Fruit fly (Drosophila melanogaster) whole organism, embryonic: ENCODE results near the gene enc.

ENCODE experiments used
- Bgb ChIP-seq: fragments of 200-800 bp; sonication (Bioruptor generic); IDR thresholded peaks from 2 replicates; pipeline ENCODE4 v1.3.6; 2022; ENCODE audit warnings: missing biosample characterization, missing genetic modification characterization; ENCODE audit not compliant: partially characterized antibody
- CG10366 ChIP-seq: fragments of 200-800 bp; sonication (Bioruptor generic); IDR thresholded peaks from 2 replicates; pipeline ENCODE4 v1.3.6; 2022; ENCODE audit warnings: missing biosample characterization, missing genetic modification characterization
- CG10565 ChIP-seq: fragments of 200-800 bp; sonication (Bioruptor generic); optimal IDR thresholded peaks from 3 replicates; lab custom pipeline; 2016; ENCODE audit warnings: missing biosample characterization, mild to moderate bottlenecking, missing genetic modification characterization
- CG12219 ChIP-seq: fragments of 200-800 bp; sonication (Bioruptor generic); optimal IDR thresholded peaks from 3 replicates; lab custom pipeline; 2018; ENCODE audit warnings: missing biosample characterization, mild to moderate bottlenecking, missing genetic modification characterization
- CG14441 ChIP-seq: fragments of 200-800 bp; sonication (Bioruptor generic); IDR thresholded peaks from 2 replicates; pipeline ENCODE4 v1.3.6; 2022; ENCODE audit warnings: missing biosample characterization, missing genetic modification characterization
- CG15479 ChIP-seq: fragments of 200-800 bp; sonication (Bioruptor generic); optimal IDR thresholded peaks from 3 replicates; lab custom pipeline; 2019; ENCODE audit warnings: missing biosample characterization, mild to moderate bottlenecking, missing genetic modification characterization, moderate library complexity
- CG17328 ChIP-seq: fragments of 200-800 bp; sonication (Bioruptor generic); IDR thresholded peaks from 2 replicates; pipeline ENCODE4 v1.3.6; 2022; ENCODE audit warnings: missing biosample characterization, missing genetic modification characterization
- CG1832 ChIP-seq: fragments of 200-800 bp; sonication (Bioruptor generic); optimal IDR thresholded peaks from 2 replicates; lab custom pipeline; 2017; ENCODE audit warnings: missing biosample characterization, mild to moderate bottlenecking, missing genetic modification characterization, inconsistent platforms
- CG18599 ChIP-seq: fragments of 200-800 bp; sonication (Bioruptor generic); optimal IDR thresholded peaks from 3 replicates; lab custom pipeline; 2017; ENCODE audit warnings: missing biosample characterization, missing genetic modification characterization, mild to moderate bottlenecking, moderate library complexity, missing genetic modification reagents
- CG2889 ChIP-seq: fragments of 200-800 bp; sonication (Bioruptor generic); IDR thresholded peaks from 3 replicates; pipeline ENCODE4 v1.3.6; 2022; ENCODE audit warnings: missing biosample characterization, missing genetic modification characterization
- CG31441 ChIP-seq: fragments of 200-800 bp; sonication (Bioruptor generic); IDR thresholded peaks from 2 replicates; pipeline ENCODE4 v1.3.6; 2022; ENCODE audit warnings: missing biosample characterization, missing genetic modification characterization
- CG3995 ChIP-seq: fragments of 200-800 bp; sonication (Bioruptor generic); optimal IDR thresholded peaks from 3 replicates; lab custom pipeline; 2016; ENCODE audit warnings: missing biosample characterization, missing genetic modification characterization
- CG4424 ChIP-seq: fragments of 200-800 bp; sonication (Bioruptor generic); optimal IDR thresholded peaks from 3 replicates; lab custom pipeline; 2016; ENCODE audit warnings: missing biosample characterization, missing genetic modification characterization
- CG5953 ChIP-seq: fragments of 200-800 bp; sonication (Bioruptor generic); IDR thresholded peaks from 2 replicates; pipeline ENCODE4 v1.3.6; 2022; ENCODE audit warnings: missing biosample characterization, missing genetic modification characterization
- CG6683 ChIP-seq: fragments of 200-800 bp; sonication (Bioruptor generic); optimal IDR thresholded peaks from 2 replicates; lab custom pipeline; 2017; ENCODE audit warnings: missing biosample characterization, mild to moderate bottlenecking, missing genetic modification characterization, missing genetic modification reagents
- CG6854 ChIP-seq: fragments of 200-800 bp; sonication (Bioruptor generic); optimal IDR thresholded peaks from 3 replicates; lab custom pipeline; 2017; ENCODE audit warnings: missing biosample characterization, mild to moderate bottlenecking, missing genetic modification characterization
- CG8944 ChIP-seq: fragments of 200-800 bp; sonication (Bioruptor generic); optimal IDR thresholded peaks from 3 replicates; lab custom pipeline; 2016; ENCODE audit warnings: missing biosample characterization, missing genetic modification characterization
- Deaf1 ChIP-seq: fragments of 200-800 bp; optimal IDR thresholded peaks from 3 replicates; lab custom pipeline; 2019; ENCODE audit warnings: missing biosample characterization, mild to moderate bottlenecking, missing genetic modification characterization, moderate library complexity
- Doc3 ChIP-seq: fragments of 200-800 bp; sonication (Bioruptor generic); IDR thresholded peaks from 3 replicates; pipeline ENCODE4 v1.3.6; 2022; ENCODE audit warnings: missing biosample characterization, missing genetic modification characterization; ENCODE audit not compliant: partially characterized antibody
- E2f1 ChIP-seq: fragments of 200-800 bp; sonication (Bioruptor generic); IDR thresholded peaks from 2 replicates; pipeline ENCODE4 v1.3.6; 2022; ENCODE audit warnings: missing biosample characterization, missing genetic modification characterization
- Hr51 ChIP-seq, 2 experiments: fragments of 200-800 bp; sonication (Bioruptor generic); optimal IDR thresholded peaks; 2 replicates in 1 of 2; 3 replicates in 1 of 2; lab custom pipeline; 2016 to 2018; ENCODE audit warnings: missing biosample characterization in 2 of 2, missing genetic modification characterization in 2 of 2, mild to moderate bottlenecking in 1 of 2, moderate library complexity in 1 of 2
- Hsf ChIP-seq: fragments of 200-800 bp; sonication (Bioruptor generic); optimal IDR thresholded peaks from 3 replicates; lab custom pipeline; 2016; ENCODE audit warnings: missing biosample characterization, missing genetic modification characterization
- Kr ChIP-seq: fragments of 200-800 bp; sonication (Bioruptor generic); optimal IDR thresholded peaks from 2 replicates; lab custom pipeline; 2017; ENCODE audit warnings: missing biosample characterization, mild to moderate bottlenecking, missing genetic modification characterization
- Lim3 ChIP-seq: fragments of 200-800 bp; sonication (Bioruptor generic); IDR thresholded peaks from 2 replicates; pipeline ENCODE4 v1.3.6; 2022; ENCODE audit warnings: missing biosample characterization, missing genetic modification characterization
- MBD-R2 ChIP-seq: fragments of 200-800 bp; sonication (Bioruptor generic); IDR thresholded peaks from 2 replicates; pipeline ENCODE4 v1.3.6; 2022; ENCODE audit warnings: missing biosample characterization, missing genetic modification characterization
- Mad ChIP-seq: fragments of 200-800 bp; sonication (Bioruptor generic); optimal IDR thresholded peaks from 2 replicates; lab custom pipeline; 2016; ENCODE audit warnings: missing biosample characterization, missing genetic modification characterization
- Mrtf ChIP-seq: fragments of 200-800 bp; sonication (Bioruptor generic); IDR thresholded peaks from 3 replicates; pipeline ENCODE4 v1.3.6; 2022; ENCODE audit warnings: missing biosample characterization, missing genetic modification characterization
- Scr ChIP-seq: fragments of 200-800 bp; sonication (Bioruptor generic); IDR thresholded peaks from 2 replicates; pipeline ENCODE4 v1.3.6; 2022; ENCODE audit warnings: missing biosample characterization, missing genetic modification characterization; ENCODE audit not compliant: partially characterized antibody
- Taf1 ChIP-seq: fragments of 200-800 bp; sonication (Bioruptor generic); IDR thresholded peaks from 2 replicates; pipeline ENCODE4 v1.3.6; 2022; ENCODE audit warnings: missing biosample characterization, missing genetic modification characterization
- Trl ChIP-seq, 3 experiments: fragments of >200 bp in 2 of 3; fragments of 200-800 bp in 1 of 3; sonication (Bioruptor generic) in 1 of 3; optimal IDR thresholded peaks; 2 replicates in 1 of 3; 3 replicates in 2 of 3; lab custom pipeline; 2016 to 2017; ENCODE audit warnings: missing biosample characterization in 1 of 3, missing genetic modification characterization in 1 of 3
- cato ChIP-seq: fragments of 200-800 bp; sonication (Bioruptor generic); optimal IDR thresholded peaks from 2 replicates; lab custom pipeline; 2016; ENCODE audit warnings: missing biosample characterization, missing genetic modification characterization, borderline replicate concordance
- exex ChIP-seq: fragments of 200-800 bp; sonication (Bioruptor generic); optimal IDR thresholded peaks from 4 replicates; lab custom pipeline; 2018; ENCODE audit warnings: missing biosample characterization, mild to moderate bottlenecking, missing genetic modification characterization, moderate library complexity
- fu2 ChIP-seq: fragments of 200-800 bp; sonication (Bioruptor generic); optimal IDR thresholded peaks from 2 replicates; lab custom pipeline; 2016; ENCODE audit warnings: missing biosample characterization, missing genetic modification characterization
- gem ChIP-seq: fragments of 200-800 bp; sonication (Bioruptor generic); optimal IDR thresholded peaks from 2 replicates; lab custom pipeline; 2019; ENCODE audit warnings: missing biosample characterization, mild to moderate bottlenecking, missing genetic modification characterization, moderate library complexity
- gsb-n ChIP-seq: fragments of 200-800 bp; sonication (Bioruptor generic); optimal IDR thresholded peaks from 3 replicates; lab custom pipeline; 2018; ENCODE audit warnings: missing biosample characterization, mild to moderate bottlenecking, missing genetic modification characterization
- jing ChIP-seq: fragments of 200-800 bp; sonication (Bioruptor generic); optimal IDR thresholded peaks from 2 replicates; lab custom pipeline; 2018; ENCODE audit warnings: missing biosample characterization, mild to moderate bottlenecking, missing genetic modification characterization
- kay ChIP-seq: fragments of 200-800 bp; sonication (Bioruptor generic); optimal IDR thresholded peaks from 2 replicates; lab custom pipeline; 2016; ENCODE audit warnings: missing biosample characterization, missing genetic modification characterization
- lov ChIP-seq, 2 experiments: fragments of 200-800 bp in 1 of 2; fragments of >200 bp in 1 of 2; sonication (Bioruptor generic) in 1 of 2; IDR thresholded peaks in 1 of 2; optimal IDR thresholded peaks in 1 of 2; 2 replicates in 1 of 2; 3 replicates in 1 of 2; pipeline versions ENCODE4 v1.3.6 to Lab custom; 2017 to 2022; ENCODE audit warnings: missing biosample characterization in 1 of 2, missing genetic modification characterization in 1 of 2
- mirr ChIP-seq: fragments of 200-800 bp; sonication (Bioruptor generic); optimal IDR thresholded peaks from 3 replicates; lab custom pipeline; 2018; ENCODE audit warnings: missing biosample characterization, mild to moderate bottlenecking, missing genetic modification characterization
- nau ChIP-seq: fragments of 200-800 bp; sonication (Bioruptor generic); optimal IDR thresholded peaks from 3 replicates; lab custom pipeline; 2017; ENCODE audit warnings: missing biosample characterization, mild to moderate bottlenecking, missing genetic modification characterization, missing genetic modification reagents
- nerfin-1 ChIP-seq: fragments of 200-800 bp; sonication (Bioruptor generic); optimal IDR thresholded peaks from 3 replicates; lab custom pipeline; 2019; ENCODE audit warnings: missing biosample characterization, mild to moderate bottlenecking, missing genetic modification characterization, moderate library complexity
- otp ChIP-seq: fragments of 200-800 bp; sonication (Bioruptor generic); IDR thresholded peaks from 3 replicates; pipeline ENCODE4, ENCODE4 v1.3.6; 2022; ENCODE audit warnings: missing biosample characterization, missing genetic modification characterization
- stwl ChIP-seq: fragments of 200-800 bp; sonication (Bioruptor generic); optimal IDR thresholded peaks from 3 replicates; lab custom pipeline; 2018; ENCODE audit warnings: missing biosample characterization, mild to moderate bottlenecking, missing genetic modification characterization, moderate library complexity
- tin ChIP-seq: fragments of 200-800 bp; sonication (Bioruptor generic); optimal IDR thresholded peaks from 3 replicates; lab custom pipeline; 2016; ENCODE audit warnings: missing biosample characterization, missing genetic modification characterization

enc gene

DNA sequence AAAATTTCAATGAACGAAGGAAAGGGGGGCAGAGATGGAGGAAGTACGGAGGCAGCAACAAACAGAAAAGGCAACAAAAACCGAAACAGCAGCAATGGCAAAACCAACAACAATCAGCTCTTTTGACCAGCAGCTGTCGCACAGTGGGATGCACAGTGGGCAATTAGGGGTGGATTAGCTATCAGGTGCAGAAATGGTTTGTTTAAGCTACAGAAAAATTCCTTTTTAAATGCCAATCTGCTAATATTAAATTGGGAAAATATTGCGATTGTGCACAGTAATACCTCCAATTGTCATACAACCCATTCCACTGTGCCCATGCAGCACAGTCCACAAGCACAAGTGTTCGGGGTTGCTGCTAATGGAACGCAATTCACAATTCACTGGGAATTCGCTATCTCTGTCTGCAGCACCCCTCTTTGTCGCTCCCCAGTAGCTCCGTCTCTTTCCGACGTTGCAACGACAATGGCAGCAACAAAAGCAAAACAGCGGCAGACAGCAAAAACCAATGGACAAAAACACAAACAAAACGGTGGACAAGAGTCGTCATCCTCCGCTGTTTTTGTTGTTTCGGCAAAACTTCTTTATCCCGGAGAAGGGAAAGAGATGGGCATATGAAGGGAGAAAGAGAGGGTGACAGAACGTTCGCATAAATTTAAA, 33.3 kb upstream of the enc start (continued):
- TF ChIP-seq CG17328 (GFP tag; lab: Robert Waterston, UW), result peak; percentile 97
- peak; percentile 89 for TF ChIP-seq Lim3 (GFP tag; lab: Robert Waterston, UW)
- peak; percentile 83 for TF ChIP-seq CG31441 (GFP tag; lab: Robert Waterston, UW)
- peak; percentile 58 for TF ChIP-seq CG15479 (GFP tag; lab: Kevin White, UChicago)
- peak; percentile 98 for TF ChIP-seq CG14441 (GFP tag; lab: Robert Waterston, UW)
- TF ChIP-seq CG2889 (GFP tag; lab: Robert Waterston, UW), result peak; percentile 95
- TF ChIP-seq kay, result peak; percentile 82
- TF ChIP-seq Mrtf (GFP tag; lab: Robert Waterston, UW), result peak; percentile 94
- no peak for TF ChIP-seq mirr
- peak; percentile 49 for TF ChIP-seq Deaf1 (tag; lab: Kevin White, UChicago)
- TF ChIP-seq E2f1 (GFP tag; lab: Robert Waterston, UW), result peak; percentile 96
- no peak for TF ChIP-seq lov (optimal IDR thresholded peaks at IDR 0.05; lab: Kevin White, UChicago)
- peak; percentile 95 for TF ChIP-seq lov (GFP tag; IDR thresholded peaks at IDR 0.05; lab: Robert Waterston, UW)
- peak; percentile 60 for TF ChIP-seq CG10565 (GFP tag; lab: Kevin White, UChicago)
- TF ChIP-seq stwl (tag; lab: Kevin White, UChicago), result peak; percentile 6
- TF ChIP-seq otp (GFP tag; lab: Robert Waterston, UW), result peak; percentile 97
- peak; percentile 89 for TF ChIP-seq fu2
- TF ChIP-seq CG12219, result peak; percentile 97
- TF ChIP-seq CG4424 (GFP tag; lab: Kevin White, UChicago), result peak; percentile 92
- peak; percentile 85 for TF ChIP-seq CG18599 (GFP tag; lab: Kevin White, UChicago)
- peak; percentile 87 for TF ChIP-seq cato (GFP tag; lab: Kevin White, UChicago)
- TF ChIP-seq Bgb (GFP tag; lab: Robert Waterston, UW), result peak; percentile 43; the same call in 1 of the 2 replicates
- peak; percentile 91 to 96 for TF ChIP-seq Hr51 (GFP tag; optimal IDR thresholded peaks at IDR 0.05; lab: Kevin White, UChicago)
- no peak for TF ChIP-seq Doc3 (GFP tag; lab: Robert Waterston, UW)
- peak; percentile 93 for TF ChIP-seq Taf1 (GFP tag; lab: Robert Waterston, UW)
- peak; percentile 96 for TF ChIP-seq gem (tag; lab: Kevin White, UChicago)
- TF ChIP-seq jing (GFP tag; lab: Kevin White, UChicago), result peak; percentile 97
- TF ChIP-seq Kr, result peak; percentile 70
- TF ChIP-seq CG8944 (GFP tag; lab: Kevin White, UChicago), result peak; percentile 95
- peak; percentile 96 for TF ChIP-seq CG10366 (GFP tag; lab: Robert Waterston, UW)
- TF ChIP-seq tin, result peak; percentile 90
- TF ChIP-seq CG6854, result peak; percentile 68
- TF ChIP-seq MBD-R2, result peak; percentile 85
- TF ChIP-seq CG3995 (GFP tag; lab: Kevin White, UChicago), result peak; percentile 19
- peak; percentile 70 for TF ChIP-seq nerfin-1 (tag; lab: Kevin White, UChicago)
- peak; percentile 96 for TF ChIP-seq Mad (GFP tag; lab: Kevin White, UChicago)
- peak; percentile 19 for TF ChIP-seq exex
- TF ChIP-seq Trl (optimal IDR thresholded peaks at IDR 0.05; lab: Kevin White, UChicago), result no peak
- peak; percentile 96 for TF ChIP-seq Trl (GFP tag; optimal IDR thresholded peaks at IDR 0.05; lab: Kevin White, UChicago)
- peak; percentile 80 for TF ChIP-seq CG1832 (GFP tag; lab: Kevin White, UChicago)
- TF ChIP-seq nau (GFP tag; lab: Kevin White, UChicago), result peak; percentile 91
- TF ChIP-seq gsb-n, result peak; percentile 94
- TF ChIP-seq CG5953 (GFP tag; lab: Robert Waterston, UW), result peak; percentile 95
- peak; percentile 95 for TF ChIP-seq Hsf (GFP tag; lab: Kevin White, UChicago)
- TF ChIP-seq Scr (GFP tag; lab: Robert Waterston, UW), result 0 out of 2 replicates have a peak, but pooled peaks have one; percentile 29
- peak; percentile 63 for TF ChIP-seq CG6683 (GFP tag; lab: Kevin White, UChicago)
